Worm (Caenorhabditis elegans) whole organism, L4 larva: ENCODE data around the gene M7.12.

Experiments used
- F26F4.8 ChIP-seq: fragments of 200-800 bp; sonication (Bioruptor generic); conservative IDR thresholded peaks from 2 replicates; pipeline ENCODE4 v1.3.6; 2022; ENCODE audit warnings: missing genetic modification characterization, missing compliant biosample characterization
- F49E8.2 ChIP-seq: sonication (generic microtip); optimal IDR thresholded peaks from 2 replicates; lab custom pipeline; 2016; ENCODE audit warnings: missing compliant biosample characterization, mild to moderate bottlenecking, missing genetic modification characterization, borderline replicate concordance
- T20F7.1 ChIP-seq: fragments of 200-800 bp; sonication (Bioruptor generic); optimal IDR thresholded peaks from 2 replicates; lab custom pipeline; 2018; ENCODE audit warnings: mild to moderate bottlenecking, missing genetic modification characterization, missing compliant biosample characterization
- Y105C5A.15 ChIP-seq: fragments of 200-800 bp; sonication (Bioruptor generic); IDR thresholded peaks from 2 replicates; pipeline ENCODE4 v1.3.6; 2022; ENCODE audit warnings: missing genetic modification characterization, missing compliant biosample characterization
- Y5F2A.4 ChIP-seq: fragments of 200-800 bp; sonication (Bioruptor generic); optimal IDR thresholded peaks from 2 replicates; lab custom pipeline; 2018; ENCODE audit warnings: mild to moderate bottlenecking, missing genetic modification characterization, missing compliant biosample characterization
- ZK337.2 ChIP-seq: fragments of 200-800 bp; sonication (Bioruptor generic); IDR thresholded peaks from 2 replicates; pipeline ENCODE4 v1.3.6; 2022; ENCODE audit warnings: missing genetic modification reagents, missing genetic modification characterization, missing compliant biosample characterization
- ZK546.5 ChIP-seq, 2 experiments: sonication (generic microtip); optimal IDR thresholded peaks; 2 replicates each; lab custom pipeline; 2017; ENCODE audit warnings: missing biosample characterization in 2 of 2, missing genetic modification characterization in 2 of 2
- aha-1 ChIP-seq: fragments of 150-350 bp; peaks from one replicate; lab custom pipeline; 2014; ENCODE audit warnings: missing biosample characterization, missing genetic modification characterization
- ama-1 ChIP-seq: fragments of 150-350 bp; optimal IDR thresholded peaks from 2 replicates; lab custom pipeline; 2014; ENCODE audit warnings: inconsistent platforms, mixed read lengths
- arid-1 ChIP-seq: fragments of 200-800 bp; sonication (Bioruptor generic); conservative IDR thresholded peaks from 2 replicates; pipeline ENCODE4 v1.3.6; 2022; ENCODE audit warnings: missing genetic modification reagents, missing genetic modification characterization, missing compliant biosample characterization
- ceh-82 ChIP-seq: sonication (generic microtip); optimal IDR thresholded peaks from 2 replicates; lab custom pipeline; 2017; ENCODE audit warnings: missing biosample characterization, missing genetic modification characterization
- ctbp-1 ChIP-seq: fragments of 200-800 bp; sonication (Bioruptor generic); IDR thresholded peaks from 2 replicates; pipeline ENCODE4 v1.3.6; 2022; ENCODE audit warnings: missing genetic modification reagents, missing genetic modification characterization, missing compliant biosample characterization
- daf-16 ChIP-seq, 3 experiments: sonication (generic microtip); optimal IDR thresholded peaks; 2 replicates each; lab custom pipeline; 2016 to 2017; ENCODE audit warnings: missing genetic modification characterization in 3 of 3, missing genetic modification reagents in 3 of 3, mild to moderate bottlenecking in 2 of 3, missing compliant biosample characterization in 2 of 3, missing biosample characterization in 1 of 3, moderate library complexity in 1 of 3
- daf-8 ChIP-seq: fragments of 200-800 bp; sonication (Bioruptor generic); IDR thresholded peaks from 2 replicates; pipeline ENCODE4 v1.3.6; 2022; ENCODE audit warnings: missing genetic modification characterization, missing compliant biosample characterization
- dmd-6 ChIP-seq: fragments of 200-800 bp; sonication (Bioruptor generic); IDR thresholded peaks from 2 replicates; pipeline ENCODE4 v1.3.6; 2022; ENCODE audit warnings: missing genetic modification reagents, missing genetic modification characterization, missing compliant biosample characterization
- dmd-8 ChIP-seq: fragments of 200-800 bp; sonication (Bioruptor generic); IDR thresholded peaks from 2 replicates; pipeline ENCODE4 v1.3.6; 2022; ENCODE audit warnings: missing genetic modification characterization, missing compliant biosample characterization
- dmd-9 ChIP-seq: fragments of 200-800 bp; sonication (Bioruptor generic); IDR thresholded peaks from 2 replicates; pipeline ENCODE4 v1.3.6; 2022; ENCODE audit warnings: missing genetic modification reagents, missing genetic modification characterization, missing compliant biosample characterization
- duxl-1 ChIP-seq: sonication (generic microtip); optimal IDR thresholded peaks from 2 replicates; lab custom pipeline; 2016; ENCODE audit warnings: mild to moderate bottlenecking, missing genetic modification characterization, moderate library complexity, missing compliant biosample characterization; ENCODE audit not compliant: poor library complexity
- dve-1 ChIP-seq: sonication (generic microtip); optimal IDR thresholded peaks from 2 replicates; lab custom pipeline; 2017; ENCODE audit warnings: antibody characterized with exemption, mild to moderate bottlenecking, missing genetic modification characterization, missing compliant biosample characterization; ENCODE audit not compliant: insufficient read depth
- egl-43 ChIP-seq: fragments of 200-800 bp; sonication (Bioruptor generic); IDR thresholded peaks from 2 replicates; pipeline ENCODE4 v1.3.6; 2022; ENCODE audit warnings: missing genetic modification reagents, missing genetic modification characterization, missing compliant biosample characterization
- fkh-10 ChIP-seq: fragments of 150-350 bp; optimal IDR thresholded peaks from 2 replicates; lab custom pipeline; 2014; ENCODE audit warnings: missing biosample characterization, missing genetic modification reagents, missing genetic modification characterization
- hif-1 ChIP-seq, 2 experiments: sonication (generic microtip); optimal IDR thresholded peaks; 2 replicates each; lab custom pipeline; 2016 to 2017; ENCODE audit warnings: missing compliant biosample characterization in 2 of 2, missing genetic modification characterization in 2 of 2, missing genetic modification reagents in 2 of 2, missing genotype in 2 of 2, mild to moderate bottlenecking in 1 of 2
- hmg-1.1 ChIP-seq: fragments of 200-800 bp; sonication (Bioruptor generic); IDR thresholded peaks from 2 replicates; pipeline ENCODE4 v1.3.6; 2022; ENCODE audit warnings: missing genetic modification reagents, missing genetic modification characterization, missing compliant biosample characterization
- jun-1 ChIP-seq: fragments of 150-350 bp; optimal IDR thresholded peaks from 2 replicates; lab custom pipeline; 2014; ENCODE audit warnings: missing biosample characterization, missing genetic modification reagents, missing genetic modification characterization
- lim-7 ChIP-seq: fragments of 200-800 bp; sonication (Bioruptor generic); IDR thresholded peaks from 2 replicates; pipeline ENCODE4 v1.3.6; 2022; ENCODE audit warnings: missing genetic modification characterization, missing compliant biosample characterization
- lin-15B ChIP-seq: fragments of 150-350 bp; sonication (generic microtip); optimal IDR thresholded peaks from 3 replicates; lab custom pipeline; 2014; ENCODE audit warnings: missing biosample characterization, missing genetic modification characterization
- lin-29 ChIP-seq: fragments of 200-800 bp; sonication (Bioruptor generic); IDR thresholded peaks from 2 replicates; pipeline ENCODE4 v1.3.6; 2022; ENCODE audit warnings: missing genetic modification reagents, missing genetic modification characterization, missing compliant biosample characterization
- lin-39 ChIP-seq: fragments of 150-350 bp; optimal IDR thresholded peaks from 2 replicates; lab custom pipeline; 2014; ENCODE audit warnings: missing biosample characterization, missing genetic modification reagents, missing genetic modification characterization
- lir-3 ChIP-seq: sonication (generic microtip); optimal IDR thresholded peaks from 2 replicates; lab custom pipeline; 2016; ENCODE audit warnings: mild to moderate bottlenecking, missing genetic modification characterization, missing compliant biosample characterization
- madf-5 ChIP-seq, 2 experiments: fragments of 200-800 bp; sonication (Bioruptor generic); IDR thresholded peaks; 2 replicates each; pipeline ENCODE4 v1.3.6; 2022; ENCODE audit warnings: missing compliant biosample characterization in 2 of 2, missing genetic modification characterization in 2 of 2
- mep-1 ChIP-seq: fragments of 150-350 bp; sonication (generic microtip); optimal IDR thresholded peaks from 3 replicates; lab custom pipeline; 2014; ENCODE audit warnings: missing biosample characterization, missing genetic modification characterization
- nhr-10 ChIP-seq: fragments of 150-350 bp; optimal IDR thresholded peaks from 2 replicates; lab custom pipeline; 2014; ENCODE audit warnings: missing biosample characterization, missing genetic modification characterization
- nhr-102 ChIP-seq: sonication (generic microtip); optimal IDR thresholded peaks from 2 replicates; lab custom pipeline; 2016; ENCODE audit warnings: mild to moderate bottlenecking, missing genetic modification characterization, moderate library complexity, missing compliant biosample characterization
- nhr-111 ChIP-seq: fragments of 200-800 bp; sonication (Bioruptor generic); optimal IDR thresholded peaks from 2 replicates; lab custom pipeline; 2018; ENCODE audit warnings: mild to moderate bottlenecking, missing genetic modification characterization, missing compliant biosample characterization
- nhr-25 ChIP-seq: sonication (generic microtip); optimal IDR thresholded peaks from 2 replicates; lab custom pipeline; 2017; ENCODE audit warnings: missing genetic modification characterization, mild to moderate bottlenecking, missing compliant biosample characterization, antibody characterized with exemption, moderate library complexity, borderline replicate concordance; ENCODE audit not compliant: insufficient read depth
- nhr-6 ChIP-seq: fragments of 150-350 bp; optimal IDR thresholded peaks from 2 replicates; lab custom pipeline; 2014; ENCODE audit warnings: missing biosample characterization, missing genetic modification characterization
- nhr-76 ChIP-seq: fragments of 150-350 bp; optimal IDR thresholded peaks from 2 replicates; lab custom pipeline; 2014; ENCODE audit warnings: missing biosample characterization, missing genetic modification characterization
- nhr-77 ChIP-seq: fragments of 150-350 bp; optimal IDR thresholded peaks from 2 replicates; lab custom pipeline; 2014; ENCODE audit warnings: missing biosample characterization, missing genetic modification characterization
- php-3 ChIP-seq: fragments of 200-800 bp; sonication (Bioruptor generic); IDR thresholded peaks from 2 replicates; pipeline ENCODE4 v1.3.6; 2022; ENCODE audit warnings: missing genetic modification reagents, missing genetic modification characterization, missing compliant biosample characterization
- pqm-1 ChIP-seq: sonication (generic microtip); optimal IDR thresholded peaks from 2 replicates; lab custom pipeline; 2017; ENCODE audit warnings: missing biosample characterization, missing genetic modification characterization
- sdz-12 ChIP-seq: fragments of 200-800 bp; sonication (Bioruptor generic); optimal IDR thresholded peaks from 2 replicates; lab custom pipeline; 2018; ENCODE audit warnings: mild to moderate bottlenecking, missing genetic modification characterization, missing compliant biosample characterization
- set-16 ChIP-seq: fragments of 200-800 bp; sonication (Bioruptor generic); IDR thresholded peaks from 2 replicates; pipeline ENCODE4 v1.3.6; 2022; ENCODE audit warnings: missing genetic modification reagents, missing genetic modification characterization, missing compliant biosample characterization
- snpc-4 ChIP-seq: fragments of 150-350 bp; optimal IDR thresholded peaks from 2 replicates; lab custom pipeline; 2014; ENCODE audit warnings: missing biosample characterization, missing genetic modification characterization
- tag-97 ChIP-seq: fragments of 200-800 bp; sonication (Bioruptor generic); IDR thresholded peaks from 2 replicates; pipeline ENCODE4 v1.3.6; 2022; ENCODE audit warnings: missing genetic modification characterization, missing compliant biosample characterization
- tra-1 ChIP-seq: fragments of 200-800 bp; sonication (Bioruptor generic); IDR thresholded peaks from 2 replicates; pipeline ENCODE4 v1.3.6; 2022; ENCODE audit warnings: missing genetic modification reagents, missing genetic modification characterization, missing compliant biosample characterization
- unc-62 ChIP-seq, 3 experiments: fragments of 150-350 bp in 1 of 3; sonication (generic microtip); optimal IDR thresholded peaks in 2 of 3; peaks in 1 of 3; 1 replicate in 1 of 3; 2 replicates in 2 of 3; lab custom pipeline; 2014 to 2017; ENCODE audit warnings: missing biosample characterization in 3 of 3, missing genetic modification characterization in 3 of 3, missing genetic modification reagents in 3 of 3, missing genotype in 1 of 3
- vab-7 ChIP-seq: fragments of 200-800 bp; sonication (Bioruptor generic); IDR thresholded peaks from 2 replicates; pipeline ENCODE4 v1.3.6; 2022; ENCODE audit warnings: missing genetic modification reagents, missing genetic modification characterization, missing compliant biosample characterization
- zfp-3 ChIP-seq: fragments of 200-800 bp; sonication (Bioruptor generic); conservative IDR thresholded peaks from 2 replicates; pipeline ENCODE4 v1.3.6; 2022; ENCODE audit warnings: missing genetic modification reagents, missing genetic modification characterization, missing compliant biosample characterization
- ztf-11 ChIP-seq: fragments of 150-350 bp; optimal IDR thresholded peaks from 2 replicates; lab custom pipeline; 2014; ENCODE audit warnings: missing biosample characterization, missing genetic modification characterization
- ztf-7 ChIP-seq: fragments of 150-350 bp; optimal IDR thresholded peaks from 2 replicates; lab custom pipeline; 2014; ENCODE audit warnings: missing biosample characterization, missing genetic modification characterization

M7.12 gene

ce11 chrIV:11082789-11083235 lies 15.0 kb downstream of the M7.12 start (continued):
- TF ChIP-seq php-3: 0 out of 2 replicates have a peak, but pooled peaks have one; percentile 26
- peak; percentile 78 for TF ChIP-seq set-16
- peak; percentile 76 for TF ChIP-seq tra-1 (GFP tag; lab: Robert Waterston, UW)
- 0 out of 2 replicates have a peak, but pooled peaks have one; percentile 59 for TF ChIP-seq lin-29
- no peak for TF ChIP-seq tag-97
- peak; percentile 21 to 100 for TF ChIP-seq unc-62 (GFP tag; optimal IDR thresholded peaks at IDR 0.05 in 1 of 2; lab: Kevin White, UChicago)
- no peak for TF ChIP-seq unc-62 (tag; optimal IDR thresholded peaks at IDR 0.05; lab: Kevin White, UChicago)
- TF ChIP-seq lim-7: peak; percentile 63; the same call in 1 of the 2 replicates
- no peak for TF ChIP-seq F26F4.8 (GFP tag; lab: Robert Waterston, UW)
- peak; percentile 69 for TF ChIP-seq duxl-1 (tag; lab: Kevin White, UChicago)
- peak; percentile 63 for TF ChIP-seq nhr-77 (tag; lab: Kevin White, UChicago)
- 0 out of 2 replicates have a peak, but pooled peaks have one; percentile 20 for TF ChIP-seq dmd-8 (GFP tag; lab: Robert Waterston, UW)
- TF ChIP-seq jun-1 (tag; lab: Kevin White, UChicago): peak; percentile 42
- no peak for TF ChIP-seq ZK337.2
- no peak for TF ChIP-seq madf-5 (GFP tag; IDR thresholded peaks at IDR 0.05; lab: Robert Waterston, UW)
- TF ChIP-seq aha-1 (tag; lab: Kevin White, UChicago): peak; percentile 99
- peak; percentile 96 for TF ChIP-seq mep-1 (tag; lab: Kevin White, UChicago)
- TF ChIP-seq ztf-7: peak; percentile 82
- TF ChIP-seq Y5F2A.4 (GFP tag; lab: Kevin White, UChicago): no peak
- peak; percentile 92 for TF ChIP-seq dve-1 (tag; lab: Kevin White, UChicago)
- peak; percentile 93 for TF ChIP-seq nhr-6
- no peak for TF ChIP-seq snpc-4
- TF ChIP-seq lin-15B (tag; lab: Kevin White, UChicago): no peak
- no peak for TF ChIP-seq nhr-76 (tag; lab: Kevin White, UChicago)
- TF ChIP-seq ZK546.5 (tag; optimal IDR thresholded peaks at IDR 0.05; lab: Kevin White, UChicago): no peak
- peak; percentile 92 for TF ChIP-seq nhr-25 (tag; lab: Kevin White, UChicago)
- TF ChIP-seq dmd-6 (GFP tag; lab: Robert Waterston, UW): peak; percentile 84
- TF ChIP-seq nhr-111 (GFP tag; lab: Kevin White, UChicago): no peak
- TF ChIP-seq T20F7.1 (GFP tag; lab: Kevin White, UChicago): peak; percentile 81
- peak; percentile 91 for TF ChIP-seq egl-43 (GFP tag; lab: Robert Waterston, UW)
- TF ChIP-seq ama-1 (lab: Kevin White, UChicago): peak; percentile 91
- TF ChIP-seq lir-3 (tag; lab: Kevin White, UChicago): peak; percentile 30
- no peak for TF ChIP-seq Y105C5A.15 (GFP tag; lab: Robert Waterston, UW)
- peak; percentile 60 to 86 for TF ChIP-seq hif-1 (tag; optimal IDR thresholded peaks at IDR 0.05; lab: Kevin White, UChicago)
- TF ChIP-seq hmg-1.1: peak; percentile 93
- 0 out of 2 replicates have a peak, but pooled peaks have one; percentile 23 for TF ChIP-seq zfp-3 (GFP tag; lab: Robert Waterston, UW)
- TF ChIP-seq dmd-9 (GFP tag; lab: Robert Waterston, UW): no peak
- no peak for TF ChIP-seq daf-8 (GFP tag; lab: Robert Waterston, UW)
- TF ChIP-seq vab-7: peak; percentile 71; the same call in 1 of the 2 replicates
- TF ChIP-seq ctbp-1 (GFP tag; lab: Robert Waterston, UW): peak; percentile 86
- TF ChIP-seq lin-39 (tag; lab: Kevin White, UChicago): no peak
- peak; percentile 67 for TF ChIP-seq sdz-12 (GFP tag; lab: Kevin White, UChicago)
- TF ChIP-seq fkh-10 (GFP tag; lab: Kevin White, UChicago): peak; percentile 87
- peak; percentile 51 to 71 for TF ChIP-seq daf-16 (GFP tag; optimal IDR thresholded peaks at IDR 0.05; lab: Kevin White, UChicago)
- TF ChIP-seq daf-16 (tag; optimal IDR thresholded peaks at IDR 0.05; lab: Kevin White, UChicago): peak; percentile 74
- peak; percentile 86 for TF ChIP-seq nhr-102 (tag; lab: Kevin White, UChicago)
- TF ChIP-seq ztf-11: no peak
- no peak for TF ChIP-seq ceh-82 (tag; lab: Kevin White, UChicago)
- TF ChIP-seq pqm-1 (tag; lab: Kevin White, UChicago): peak; percentile 3
- no peak for TF ChIP-seq F49E8.2 (tag; lab: Kevin White, UChicago)
- peak; percentile 53 for TF ChIP-seq arid-1
- peak; percentile 54 for TF ChIP-seq nhr-10 (tag; lab: Kevin White, UChicago)
